Fruit fly (Drosophila melanogaster) whole organism: ENCODE results near the gene Egfrap.

Source experiments
- Dll ChIP-seq: fragments of >200 bp; optimal IDR thresholded peaks from 2 replicates; lab custom pipeline; 2017
- psq ChIP-seq: fragments of >200 bp; optimal IDR thresholded peaks from 2 replicates; lab custom pipeline; 2017
- usp ChIP-seq: fragments of >200 bp; optimal IDR thresholded peaks from 2 replicates; lab custom pipeline; 2017; ENCODE audit warnings: missing biosample characterization, missing genetic modification characterization, mixed read lengths

dm6 chr3L:5891812-5892211 is 58.6 kb downstream of the Egfrap start:
- no peak for TF ChIP-seq usp (GFP tag; lab: Kevin White, UChicago)
- TF ChIP-seq Dll: no peak
- no peak for TF ChIP-seq psq
